Fruit fly (Drosophila melanogaster) whole organism, embryonic: ENCODE results near the gene Cpr92A.
A peak's percentile ranks its signal among the peaks of the same experiment; 100 is the strongest.

Source experiments
- Ada2b ChIP-seq: fragments of 200-800 bp; sonication (Bioruptor generic); IDR thresholded peaks from 2 replicates; pipeline ENCODE4 v1.3.6; 2022; ENCODE audit warnings: missing biosample characterization, missing genetic modification characterization
- Bdp1 ChIP-seq: fragments of 200-800 bp; sonication (Bioruptor generic); optimal IDR thresholded peaks from 3 replicates; lab custom pipeline; 2016; ENCODE audit warnings: missing biosample characterization, missing genetic modification characterization
- CG10147 ChIP-seq: fragments of 200-800 bp; sonication (Bioruptor generic); optimal IDR thresholded peaks from 2 replicates; lab custom pipeline; 2019; ENCODE audit warnings: missing biosample characterization, mild to moderate bottlenecking, missing genetic modification characterization, moderate library complexity
- CG12071 ChIP-seq: fragments of 200-800 bp; sonication (Bioruptor generic); optimal IDR thresholded peaks from 3 replicates; lab custom pipeline; 2018; ENCODE audit warnings: missing biosample characterization, mild to moderate bottlenecking, missing genetic modification characterization
- CG12391 ChIP-seq: fragments of 200-800 bp; sonication (Bioruptor generic); optimal IDR thresholded peaks from 3 replicates; lab custom pipeline; 2018; ENCODE audit warnings: missing biosample characterization, mild to moderate bottlenecking, missing genetic modification characterization, moderate library complexity
- CG13424 ChIP-seq: fragments of 200-800 bp; sonication (Bioruptor generic); optimal IDR thresholded peaks from 2 replicates; lab custom pipeline; 2019; ENCODE audit warnings: missing biosample characterization, mild to moderate bottlenecking, missing genetic modification characterization, moderate library complexity
- CG13624 ChIP-seq: fragments of 200-800 bp; sonication (Bioruptor generic); optimal IDR thresholded peaks from 2 replicates; lab custom pipeline; 2016; ENCODE audit warnings: missing biosample characterization, missing genetic modification characterization
- CG14667 ChIP-seq: fragments of 200-800 bp; sonication (Bioruptor generic); IDR thresholded peaks from 2 replicates; pipeline ENCODE4 v1.3.6; 2022; ENCODE audit warnings: missing biosample characterization, missing genetic modification characterization
- CG15601 ChIP-seq: fragments of 200-800 bp; sonication (Bioruptor generic); optimal IDR thresholded peaks from 3 replicates; lab custom pipeline; 2019; ENCODE audit warnings: missing biosample characterization, mild to moderate bottlenecking, missing genetic modification characterization, moderate library complexity
- CG16863 ChIP-seq: fragments of 200-800 bp; sonication (Bioruptor generic); optimal IDR thresholded peaks from 3 replicates; lab custom pipeline; 2016; ENCODE audit warnings: missing biosample characterization, missing genetic modification characterization
- CG3065 ChIP-seq: fragments of 200-800 bp; sonication (Bioruptor generic); optimal IDR thresholded peaks from 2 replicates; lab custom pipeline; 2016; ENCODE audit warnings: missing biosample characterization, missing genetic modification characterization
- CG31365 ChIP-seq: fragments of 200-800 bp; sonication (Bioruptor generic); optimal IDR thresholded peaks from 2 replicates; lab custom pipeline; 2018; ENCODE audit warnings: missing biosample characterization, mild to moderate bottlenecking, missing genetic modification characterization
- CG4424 ChIP-seq: fragments of 200-800 bp; sonication (Bioruptor generic); optimal IDR thresholded peaks from 3 replicates; lab custom pipeline; 2016; ENCODE audit warnings: missing biosample characterization, missing genetic modification characterization
- CG4730 ChIP-seq: fragments of 200-800 bp; sonication (Bioruptor generic); IDR thresholded peaks from 2 replicates; pipeline ENCODE4 v1.3.6; 2022; ENCODE audit warnings: missing biosample characterization, missing genetic modification characterization
- CG4820 ChIP-seq: fragments of 200-800 bp; sonication (Bioruptor generic); optimal IDR thresholded peaks from 3 replicates; lab custom pipeline; 2016; ENCODE audit warnings: missing biosample characterization, missing genetic modification characterization
- CG6791 ChIP-seq: fragments of 200-800 bp; sonication (Bioruptor generic); IDR thresholded peaks from 3 replicates; pipeline ENCODE4 v1.3.6; 2022; ENCODE audit warnings: missing biosample characterization, missing genetic modification characterization; ENCODE audit not compliant: partially characterized antibody
- CG6813 ChIP-seq: fragments of 200-800 bp; sonication (Bioruptor generic); optimal IDR thresholded peaks from 2 replicates; lab custom pipeline; 2017; ENCODE audit warnings: missing biosample characterization, missing genetic modification characterization, mild to moderate bottlenecking, moderate library complexity, missing genetic modification reagents
- CG7928 ChIP-seq: fragments of 200-800 bp; sonication (Bioruptor generic); optimal IDR thresholded peaks from 2 replicates; lab custom pipeline; 2017; ENCODE audit warnings: missing biosample characterization, mild to moderate bottlenecking, missing genetic modification characterization
- CG7987 ChIP-seq: fragments of 200-800 bp; sonication (Bioruptor generic); optimal IDR thresholded peaks from 2 replicates; lab custom pipeline; 2018; ENCODE audit warnings: missing biosample characterization, mild to moderate bottlenecking, missing genetic modification characterization, moderate library complexity
- CG9817 ChIP-seq: fragments of 200-800 bp; sonication (Bioruptor generic); optimal IDR thresholded peaks from 2 replicates; lab custom pipeline; 2018; ENCODE audit warnings: missing biosample characterization, mild to moderate bottlenecking, missing genetic modification characterization, moderate library complexity
- Deaf1 ChIP-seq: fragments of 200-800 bp; optimal IDR thresholded peaks from 3 replicates; lab custom pipeline; 2019; ENCODE audit warnings: missing biosample characterization, mild to moderate bottlenecking, missing genetic modification characterization, moderate library complexity
- Drgx ChIP-seq: fragments of 200-800 bp; sonication (Bioruptor generic); IDR thresholded peaks from 2 replicates; pipeline ENCODE4 v1.3.6; 2022; ENCODE audit warnings: missing biosample characterization, missing genetic modification characterization
- E2f1 ChIP-seq: fragments of 200-800 bp; sonication (Bioruptor generic); IDR thresholded peaks from 2 replicates; pipeline ENCODE4 v1.3.6; 2022; ENCODE audit warnings: missing biosample characterization, missing genetic modification characterization
- Ets65A ChIP-seq: fragments of 200-800 bp; sonication (Bioruptor generic); peaks from one replicate; lab custom pipeline; 2016; ENCODE audit warnings: missing biosample characterization, missing genetic modification characterization
- Fer3 ChIP-seq: fragments of 200-800 bp; sonication (Bioruptor generic); optimal IDR thresholded peaks from 2 replicates; lab custom pipeline; 2018; ENCODE audit warnings: missing biosample characterization, mild to moderate bottlenecking, missing genetic modification characterization, moderate library complexity
- HmgZ ChIP-seq: fragments of 200-800 bp; sonication (Bioruptor generic); optimal IDR thresholded peaks from 2 replicates; lab custom pipeline; 2018; ENCODE audit warnings: missing biosample characterization, mild to moderate bottlenecking, missing genetic modification characterization
- Lhr ChIP-seq: fragments of 200-800 bp; sonication (Bioruptor generic); optimal IDR thresholded peaks from 3 replicates; lab custom pipeline; 2017; ENCODE audit warnings: mild to moderate bottlenecking, missing biosample characterization, missing genetic modification reagents, missing genetic modification characterization
- Scr ChIP-seq: fragments of 200-800 bp; sonication (Bioruptor generic); IDR thresholded peaks from 2 replicates; pipeline ENCODE4 v1.3.6; 2022; ENCODE audit warnings: missing biosample characterization, missing genetic modification characterization; ENCODE audit not compliant: partially characterized antibody
- Side ChIP-seq: fragments of 200-800 bp; sonication (Bioruptor generic); optimal IDR thresholded peaks from 2 replicates; lab custom pipeline; 2016; ENCODE audit warnings: missing biosample characterization, missing genetic modification characterization
- Sox102F ChIP-seq: fragments of 200-800 bp; sonication (Bioruptor generic); optimal IDR thresholded peaks from 2 replicates; lab custom pipeline; 2018; ENCODE audit warnings: missing biosample characterization, mild to moderate bottlenecking, missing genetic modification characterization, moderate library complexity
- crp ChIP-seq, 2 experiments: fragments of 200-800 bp; sonication (Bioruptor generic); optimal IDR thresholded peaks; 2 replicates in 1 of 2; 3 replicates in 1 of 2; lab custom pipeline; 2017; ENCODE audit warnings: missing biosample characterization in 2 of 2, missing genetic modification characterization in 2 of 2, mild to moderate bottlenecking in 1 of 2, moderate library complexity in 1 of 2
- cwo ChIP-seq: fragments of 200-800 bp; sonication (Bioruptor generic); optimal IDR thresholded peaks from 3 replicates; lab custom pipeline; 2017; ENCODE audit warnings: missing biosample characterization, missing genetic modification characterization, mild to moderate bottlenecking, moderate library complexity, missing genetic modification reagents
- dysf ChIP-seq: fragments of 200-800 bp; sonication (Bioruptor generic); IDR thresholded peaks from 3 replicates; pipeline ENCODE4 v1.3.6; 2022; ENCODE audit warnings: missing biosample characterization, missing genetic modification characterization
- ewg ChIP-seq: fragments of 200-800 bp; sonication (Bioruptor generic); optimal IDR thresholded peaks from 3 replicates; lab custom pipeline; 2017; ENCODE audit warnings: mild to moderate bottlenecking, missing biosample characterization, missing genetic modification reagents, missing genetic modification characterization
- fd3F ChIP-seq: fragments of 200-800 bp; sonication (Bioruptor generic); optimal IDR thresholded peaks from 2 replicates; lab custom pipeline; 2018; ENCODE audit warnings: missing biosample characterization, mild to moderate bottlenecking, missing genetic modification characterization, moderate library complexity
- grau ChIP-seq: fragments of 200-800 bp; optimal IDR thresholded peaks from 3 replicates; lab custom pipeline; 2019; ENCODE audit warnings: missing biosample characterization, mild to moderate bottlenecking, missing genetic modification characterization, moderate library complexity
- jigr1 ChIP-seq: fragments of 200-800 bp; sonication (Bioruptor generic); IDR thresholded peaks from 3 replicates; pipeline ENCODE4 v1.3.6; 2022; ENCODE audit warnings: missing biosample characterization, missing genetic modification characterization
- jumu ChIP-seq: fragments of 200-800 bp; sonication (Bioruptor generic); optimal IDR thresholded peaks from 3 replicates; lab custom pipeline; 2016; ENCODE audit warnings: missing biosample characterization, missing genetic modification characterization
- knrl ChIP-seq: fragments of 200-800 bp; sonication (Bioruptor generic); IDR thresholded peaks from 3 replicates; pipeline ENCODE4 v1.3.6; 2022; ENCODE audit warnings: missing biosample characterization, missing genetic modification characterization; ENCODE audit not compliant: partially characterized antibody
- lola ChIP-seq, 3 experiments: fragments of >200 bp in 2 of 3; fragments of 200-800 bp in 1 of 3; sonication (Bioruptor generic) in 1 of 3; optimal IDR thresholded peaks; 2 replicates each; lab custom pipeline; 2017 to 2019; ENCODE audit warnings: missing biosample characterization in 3 of 3, missing genetic modification characterization in 3 of 3, mild to moderate bottlenecking in 1 of 3, moderate library complexity in 1 of 3
- pzg ChIP-seq: fragments of 200-800 bp; sonication (Bioruptor generic); optimal IDR thresholded peaks from 3 replicates; lab custom pipeline; 2018; ENCODE audit warnings: missing biosample characterization, mild to moderate bottlenecking, missing genetic modification characterization, moderate library complexity
- rib ChIP-seq: fragments of 200-800 bp; sonication (Bioruptor generic); IDR thresholded peaks from 2 replicates; pipeline ENCODE4 v1.3.6; 2022; ENCODE audit warnings: missing biosample characterization, missing genetic modification characterization
- sug ChIP-seq: fragments of 200-800 bp; optimal IDR thresholded peaks from 2 replicates; lab custom pipeline; 2019; ENCODE audit warnings: missing biosample characterization, mild to moderate bottlenecking, missing genetic modification characterization, moderate library complexity
- trem ChIP-seq: fragments of 200-800 bp; optimal IDR thresholded peaks from 3 replicates; lab custom pipeline; 2019; ENCODE audit warnings: missing biosample characterization, mild to moderate bottlenecking, missing genetic modification characterization, moderate library complexity
- unpg ChIP-seq: fragments of 200-800 bp; sonication (Bioruptor generic); optimal IDR thresholded peaks from 3 replicates; lab custom pipeline; 2018; ENCODE audit warnings: missing biosample characterization, mild to moderate bottlenecking, missing genetic modification characterization, moderate library complexity
- z ChIP-seq: fragments of 200-800 bp; sonication (Bioruptor generic); IDR thresholded peaks from 3 replicates; pipeline ENCODE4 v1.3.6; 2022; ENCODE audit warnings: missing biosample characterization, missing genetic modification characterization

Cpr92A gene

DNA sequence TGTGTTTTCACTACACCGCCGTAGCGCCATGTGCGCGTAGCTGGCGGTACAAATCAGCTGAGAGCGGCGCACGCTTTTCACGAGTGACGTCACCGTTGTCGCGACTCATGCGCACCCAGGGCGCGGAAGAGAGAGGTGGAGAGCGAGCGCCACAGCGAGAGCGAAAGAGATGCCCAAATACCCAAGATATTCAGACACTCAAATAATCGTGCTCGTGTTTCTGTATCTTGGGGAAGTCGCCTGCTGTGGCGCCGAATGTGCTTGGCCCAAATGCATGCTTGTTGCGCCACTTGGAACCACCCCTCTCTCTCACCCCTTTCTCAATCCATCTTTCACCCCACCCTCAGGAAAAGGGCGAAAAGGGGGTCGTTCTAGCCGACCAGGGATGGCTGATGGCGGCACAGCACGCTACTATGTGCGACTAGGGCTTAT is 33.9 kb upstream of the Cpr92A start, which contains the start of gene CG6231 (continued):
- TF ChIP-seq crp (GFP tag; optimal IDR thresholded peaks at IDR 0.05; lab: Kevin White, UChicago), result peak in 1 of 2 experiments; percentile 75

DNA sequence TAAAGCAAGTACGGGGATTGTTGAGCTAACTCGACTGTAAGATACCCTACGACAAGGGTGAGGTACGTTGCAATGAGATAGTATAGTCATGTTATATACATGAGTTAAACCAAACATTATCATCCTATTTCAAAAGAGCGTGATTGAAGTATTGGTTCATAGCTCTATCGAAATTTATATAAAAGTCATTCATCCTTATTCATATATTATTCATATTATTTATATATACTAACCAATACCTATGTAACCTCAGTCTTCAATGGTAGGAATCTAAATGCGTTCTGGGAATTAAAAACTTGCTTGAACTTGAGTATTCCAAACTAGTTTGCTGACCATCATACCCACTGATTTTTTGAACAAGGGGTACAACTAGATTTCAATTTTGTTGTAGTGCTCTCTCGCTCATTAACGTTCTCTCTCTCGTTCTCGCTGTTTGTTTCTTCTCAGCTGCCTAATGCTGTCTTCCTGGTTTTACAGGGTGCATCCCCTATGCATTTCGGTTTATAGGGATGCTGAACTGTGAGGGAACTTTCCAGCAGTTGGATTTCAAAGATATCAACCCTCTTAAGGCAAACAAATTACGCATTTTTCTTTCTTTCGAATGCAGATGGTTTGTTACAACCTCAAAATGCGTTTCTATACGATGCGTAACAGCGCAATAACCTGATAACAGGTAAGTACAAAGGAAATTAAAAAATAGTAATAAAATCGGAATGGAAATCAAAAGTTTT is 29.2 kb upstream of the Cpr92A start:
- TF ChIP-seq Ada2b (GFP tag; lab: Robert Waterston, UW), result no peak
- no peak for TF ChIP-seq HmgZ
- TF ChIP-seq dysf, result peak; percentile 60; the same call in 1 of the 3 replicates
- no peak for TF ChIP-seq fd3F (GFP tag; lab: Kevin White, UChicago)
- peak; percentile 34 for TF ChIP-seq CG12071 (GFP tag; lab: Kevin White, UChicago)
- TF ChIP-seq Drgx (GFP tag; lab: Robert Waterston, UW), result no peak
- no peak for TF ChIP-seq jigr1 (GFP tag; lab: Robert Waterston, UW)
- no peak for TF ChIP-seq ewg (GFP tag; lab: Kevin White, UChicago)
- TF ChIP-seq Bdp1 (GFP tag; lab: Kevin White, UChicago), result no peak
- peak; percentile 27 for TF ChIP-seq trem
- TF ChIP-seq CG6813, result no peak
- no peak for TF ChIP-seq unpg (GFP tag; lab: Kevin White, UChicago)
- TF ChIP-seq Deaf1, result peak; percentile 45
- no peak for TF ChIP-seq CG13624 (GFP tag; lab: Kevin White, UChicago)
- no peak for TF ChIP-seq CG7928 (GFP tag; lab: Kevin White, UChicago)
- TF ChIP-seq grau (tag; lab: Kevin White, UChicago), result peak; percentile 32
- no peak for TF ChIP-seq CG9817 (tag; lab: Kevin White, UChicago)
- TF ChIP-seq CG6791 (GFP tag; lab: Robert Waterston, UW), result no peak
- peak; percentile 58 for TF ChIP-seq CG10147 (GFP tag; lab: Kevin White, UChicago)
- TF ChIP-seq CG13424, result peak; percentile 16
- TF ChIP-seq CG3065 (GFP tag; lab: Kevin White, UChicago), result no peak
- no peak for TF ChIP-seq pzg (GFP tag; lab: Kevin White, UChicago)
- TF ChIP-seq Side, result no peak
- no peak for TF ChIP-seq CG4730
- no peak for TF ChIP-seq CG7987 (GFP tag; lab: Kevin White, UChicago)
- TF ChIP-seq CG31365 (tag; lab: Kevin White, UChicago), result no peak
- peak; percentile 6 for TF ChIP-seq Sox102F (GFP tag; lab: Kevin White, UChicago)
- TF ChIP-seq CG12391 (tag; lab: Kevin White, UChicago), result peak; percentile 20
- no peak for TF ChIP-seq z
- no peak for TF ChIP-seq knrl (GFP tag; lab: Robert Waterston, UW)
- no peak for TF ChIP-seq Scr (GFP tag; lab: Robert Waterston, UW)
- TF ChIP-seq CG14667, result no peak
- TF ChIP-seq rib (GFP tag; lab: Robert Waterston, UW), result no peak
- TF ChIP-seq Lhr, result no peak
- peak; percentile 67 for TF ChIP-seq cwo
- peak in 1 of 3 experiments; percentile 8 for TF ChIP-seq lola (GFP tag; optimal IDR thresholded peaks at IDR 0.05; lab: Kevin White, UChicago)
- TF ChIP-seq CG4820 (GFP tag; lab: Kevin White, UChicago), result peak; percentile 54
- TF ChIP-seq CG15601 (tag; lab: Kevin White, UChicago), result no peak
- no peak for TF ChIP-seq crp (GFP tag; optimal IDR thresholded peaks at IDR 0.05; lab: Kevin White, UChicago)
- peak; percentile 91 for TF ChIP-seq Ets65A
- no peak for TF ChIP-seq jumu
- TF ChIP-seq CG16863 (GFP tag; lab: Kevin White, UChicago), result no peak
- TF ChIP-seq CG4424 (GFP tag; lab: Kevin White, UChicago), result peak; percentile 36
- TF ChIP-seq E2f1 (GFP tag; lab: Robert Waterston, UW), result no peak
- no peak for TF ChIP-seq sug (tag; lab: Kevin White, UChicago)
- TF ChIP-seq Fer3 (tag; lab: Kevin White, UChicago), result peak; percentile 2
